Worm (Caenorhabditis elegans) whole organism, L3 larva: ENCODE results near the gene F49F1.9.

Source experiments
- ama-1 ChIP-seq: fragments of 150-350 bp; optimal IDR thresholded peaks from 2 replicates; lab custom pipeline; 2018
- ceh-28 ChIP-seq: fragments of 150-350 bp; optimal IDR thresholded peaks from 2 replicates; lab custom pipeline; 2014; ENCODE audit warnings: missing biosample characterization, missing genetic modification reagents, missing genetic modification characterization
- elt-3 ChIP-seq, 3 experiments: fragments of 150-350 bp in 1 of 3; sonication (generic microtip) in 2 of 3; optimal IDR thresholded peaks; 2 replicates in 2 of 3; 4 replicates in 1 of 3; lab custom pipeline; 2014 to 2017; ENCODE audit warnings: missing biosample characterization in 3 of 3, missing genetic modification characterization in 3 of 3
- nhr-11 ChIP-seq: fragments of 150-350 bp; optimal IDR thresholded peaks from 2 replicates; lab custom pipeline; 2014; ENCODE audit warnings: missing biosample characterization, missing genetic modification characterization
- nhr-23 ChIP-seq: fragments of 150-350 bp; optimal IDR thresholded peaks from 2 replicates; lab custom pipeline; 2014; ENCODE audit warnings: missing biosample characterization, missing genetic modification reagents, missing genetic modification characterization
- nhr-237 ChIP-seq: fragments of 150-350 bp; optimal IDR thresholded peaks from 2 replicates; lab custom pipeline; 2014; ENCODE audit warnings: missing biosample characterization, missing genetic modification characterization
- pha-4 ChIP-seq: fragments of 150-350 bp; optimal IDR thresholded peaks from 2 replicates; lab custom pipeline; 2014; ENCODE audit warnings: missing biosample characterization, missing genetic modification reagents, missing genetic modification characterization
- pqm-1 ChIP-seq: fragments of 150-350 bp; optimal IDR thresholded peaks from 2 replicates; lab custom pipeline; 2017; ENCODE audit warnings: missing biosample characterization, missing genetic modification characterization, inconsistent platforms
- skn-1 ChIP-seq: fragments of 150-350 bp; optimal IDR thresholded peaks from 2 replicates; lab custom pipeline; 2014; ENCODE audit warnings: missing biosample characterization, missing genetic modification characterization
- zag-1 ChIP-seq: fragments of 150-350 bp; optimal IDR thresholded peaks from 2 replicates; lab custom pipeline; 2014; ENCODE audit warnings: missing biosample characterization, missing genetic modification characterization
- ztf-11 ChIP-seq: fragments of 150-350 bp; optimal IDR thresholded peaks from 2 replicates; lab custom pipeline; 2014; ENCODE audit warnings: missing biosample characterization, missing genetic modification characterization

- TF ChIP-seq ztf-11 (tag; lab: Kevin White, UChicago) (no peak), ama-1 (lab: Kevin White, UChicago) (no peak), ceh-28 (tag; lab: Kevin White, UChicago) (no peak), skn-1 (tag; lab: Kevin White, UChicago) (no peak), zag-1 (tag; lab: Kevin White, UChicago) (no peak), nhr-237 (no peak), nhr-11 (no peak), nhr-23 (no peak), elt-3 (tag; optimal IDR thresholded peaks at IDR 0.05; lab: Kevin White, UChicago) (no peak), pqm-1 (tag; lab: Kevin White, UChicago) (no peak), pha-4 (tag; lab: Kevin White, UChicago) (no peak)
Observed at ce11 chrIV:4171531-4172163, 34.3 kb upstream of the F49F1.9 start, which contains the start of the genes K08D10.13 and rnp-2.
